Fruit fly (Drosophila melanogaster) whole organism, embryonic: Measurements from ENCODE around the gene Vm26Aa.

Source experiments
- Aef1 ChIP-seq: fragments of 200-800 bp; sonication (Bioruptor generic); IDR thresholded peaks from 3 replicates; pipeline ENCODE4 v1.3.6; 2022; ENCODE audit warnings: missing biosample characterization, missing genetic modification characterization
- Atf3 ChIP-seq: fragments of 200-800 bp; sonication (Bioruptor generic); optimal IDR thresholded peaks from 3 replicates; lab custom pipeline; 2016; ENCODE audit warnings: missing biosample characterization, missing genetic modification characterization
- Atf6 ChIP-seq: fragments of 200-800 bp; sonication (Bioruptor generic); IDR thresholded peaks from 2 replicates; pipeline ENCODE4 v1.3.6; 2022; ENCODE audit warnings: missing biosample characterization, missing genetic modification characterization
- B-H1 ChIP-seq: fragments of 200-800 bp; sonication (Bioruptor generic); IDR thresholded peaks from 3 replicates; pipeline ENCODE4 v1.3.6; 2022; ENCODE audit warnings: missing biosample characterization, missing genetic modification characterization
- BtbVII ChIP-seq: fragments of 200-800 bp; sonication (Bioruptor generic); optimal IDR thresholded peaks from 3 replicates; lab custom pipeline; 2017; ENCODE audit warnings: missing biosample characterization, mild to moderate bottlenecking, missing genetic modification characterization
- CG10431 ChIP-seq: fragments of 200-800 bp; sonication (Bioruptor generic); optimal IDR thresholded peaks from 3 replicates; lab custom pipeline; 2018; ENCODE audit warnings: missing biosample characterization, mild to moderate bottlenecking, missing genetic modification characterization
- CG11504 ChIP-seq: fragments of 200-800 bp; sonication (Bioruptor generic); optimal IDR thresholded peaks from 3 replicates; lab custom pipeline; 2019; ENCODE audit warnings: missing biosample characterization, mild to moderate bottlenecking, missing genetic modification characterization, moderate library complexity
- CG12659 ChIP-seq: fragments of 200-800 bp; sonication (Bioruptor generic); optimal IDR thresholded peaks from 3 replicates; lab custom pipeline; 2017; ENCODE audit warnings: mild to moderate bottlenecking, missing biosample characterization, missing genetic modification reagents, missing genetic modification characterization
- CG13624 ChIP-seq: fragments of 200-800 bp; sonication (Bioruptor generic); optimal IDR thresholded peaks from 2 replicates; lab custom pipeline; 2016; ENCODE audit warnings: missing biosample characterization, missing genetic modification characterization
- CG31441 ChIP-seq: fragments of 200-800 bp; sonication (Bioruptor generic); IDR thresholded peaks from 2 replicates; pipeline ENCODE4 v1.3.6; 2022; ENCODE audit warnings: missing biosample characterization, missing genetic modification characterization
- CG32532 ChIP-seq: fragments of 200-800 bp; sonication (Bioruptor generic); IDR thresholded peaks from 2 replicates; pipeline ENCODE4 v1.3.6; 2022; ENCODE audit warnings: missing biosample characterization, missing genetic modification characterization
- CG3281 ChIP-seq: fragments of 200-800 bp; sonication (Bioruptor generic); optimal IDR thresholded peaks from 3 replicates; lab custom pipeline; 2017; ENCODE audit warnings: missing biosample characterization, mild to moderate bottlenecking, missing genetic modification characterization
- CG33213 ChIP-seq: fragments of 200-800 bp; sonication (Bioruptor generic); optimal IDR thresholded peaks from 3 replicates; lab custom pipeline; 2016; ENCODE audit warnings: missing biosample characterization, missing genetic modification characterization
- CG42726 ChIP-seq: fragments of 200-800 bp; sonication (Bioruptor generic); IDR thresholded peaks from 2 replicates; pipeline ENCODE4 v1.3.6; 2022; ENCODE audit warnings: missing biosample characterization, missing genetic modification characterization; ENCODE audit not compliant: partially characterized antibody
- CG43689 ChIP-seq: fragments of 200-800 bp; sonication (Bioruptor generic); IDR thresholded peaks from 2 replicates; pipeline ENCODE4 v1.3.6; 2022; ENCODE audit warnings: missing biosample characterization, missing genetic modification characterization
- CG5180 ChIP-seq: fragments of 200-800 bp; sonication (Bioruptor generic); optimal IDR thresholded peaks from 3 replicates; lab custom pipeline; 2017; ENCODE audit warnings: missing biosample characterization, missing genetic modification characterization, mild to moderate bottlenecking, moderate library complexity, missing genetic modification reagents
- CG5953 ChIP-seq: fragments of 200-800 bp; sonication (Bioruptor generic); IDR thresholded peaks from 2 replicates; pipeline ENCODE4 v1.3.6; 2022; ENCODE audit warnings: missing biosample characterization, missing genetic modification characterization
- CG6654 ChIP-seq: fragments of 200-800 bp; sonication (Bioruptor generic); optimal IDR thresholded peaks from 2 replicates; lab custom pipeline; 2017; ENCODE audit warnings: missing biosample characterization, mild to moderate bottlenecking, missing genetic modification characterization
- CG7745 ChIP-seq: fragments of 200-800 bp; sonication (Bioruptor generic); optimal IDR thresholded peaks from 2 replicates; lab custom pipeline; 2018; ENCODE audit warnings: missing biosample characterization, mild to moderate bottlenecking, missing genetic modification characterization, moderate library complexity
- CG7928 ChIP-seq: fragments of 200-800 bp; sonication (Bioruptor generic); optimal IDR thresholded peaks from 2 replicates; lab custom pipeline; 2017; ENCODE audit warnings: missing biosample characterization, mild to moderate bottlenecking, missing genetic modification characterization
- CG8359 ChIP-seq: fragments of 200-800 bp; sonication (Bioruptor generic); optimal IDR thresholded peaks from 2 replicates; lab custom pipeline; 2017; ENCODE audit warnings: missing biosample characterization, mild to moderate bottlenecking, missing genetic modification characterization, borderline replicate concordance
- CTCF ChIP-seq: fragments of 200-800 bp; sonication (Bioruptor generic); optimal IDR thresholded peaks from 2 replicates; lab custom pipeline; 2017; ENCODE audit warnings: missing biosample characterization, mild to moderate bottlenecking, missing genetic modification characterization, moderate library complexity
- Dip3 ChIP-seq: fragments of 200-800 bp; sonication (Bioruptor generic); optimal IDR thresholded peaks from 3 replicates; lab custom pipeline; 2016; ENCODE audit warnings: missing biosample characterization, missing genetic modification characterization
- E2f2 ChIP-seq: fragments of 200-800 bp; sonication (Bioruptor generic); IDR thresholded peaks from 2 replicates; pipeline ENCODE4 v1.3.6; 2022; ENCODE audit warnings: missing biosample characterization, missing genetic modification characterization
- Elba2 ChIP-seq: fragments of 200-800 bp; sonication (Bioruptor generic); optimal IDR thresholded peaks from 3 replicates; lab custom pipeline; 2016; ENCODE audit warnings: missing biosample characterization, missing genetic modification characterization
- Fer2 ChIP-seq: fragments of 200-800 bp; sonication (Bioruptor generic); optimal IDR thresholded peaks from 2 replicates; lab custom pipeline; 2018; ENCODE audit warnings: missing biosample characterization, mild to moderate bottlenecking, missing genetic modification characterization, moderate library complexity
- GATAe ChIP-seq: fragments of 200-800 bp; sonication (Bioruptor generic); conservative IDR thresholded peaks from 2 replicates; pipeline ENCODE4 v1.3.6; 2022; ENCODE audit warnings: missing biosample characterization, missing genetic modification characterization
- HLH3B ChIP-seq: fragments of 200-800 bp; sonication (Bioruptor generic); IDR thresholded peaks from 2 replicates; pipeline ENCODE4 v1.3.6; 2022; ENCODE audit warnings: missing biosample characterization, missing genetic modification characterization
- HmgD ChIP-seq: fragments of 200-800 bp; sonication (Bioruptor generic); optimal IDR thresholded peaks from 3 replicates; lab custom pipeline; 2016; ENCODE audit warnings: missing biosample characterization, missing genetic modification characterization
- Hsf ChIP-seq: fragments of 200-800 bp; sonication (Bioruptor generic); optimal IDR thresholded peaks from 3 replicates; lab custom pipeline; 2016; ENCODE audit warnings: missing biosample characterization, missing genetic modification characterization
- Kr ChIP-seq: fragments of 200-800 bp; sonication (Bioruptor generic); optimal IDR thresholded peaks from 2 replicates; lab custom pipeline; 2017; ENCODE audit warnings: missing biosample characterization, mild to moderate bottlenecking, missing genetic modification characterization
- Med ChIP-seq: fragments of 200-800 bp; sonication (Bioruptor generic); peaks from one replicate; lab custom pipeline; 2016; ENCODE audit warnings: missing biosample characterization, missing genetic modification characterization, mild to moderate bottlenecking, inconsistent platforms, moderate library complexity
- Optix ChIP-seq: fragments of 200-800 bp; sonication (Bioruptor generic); IDR thresholded peaks from 3 replicates; pipeline ENCODE4 v1.3.6; 2022; ENCODE audit warnings: missing biosample characterization, missing genetic modification characterization
- az2 ChIP-seq: fragments of 200-800 bp; sonication (Bioruptor generic); optimal IDR thresholded peaks from 3 replicates; lab custom pipeline; 2016; ENCODE audit warnings: missing biosample characterization, missing genetic modification characterization
- cato ChIP-seq: fragments of 200-800 bp; sonication (Bioruptor generic); optimal IDR thresholded peaks from 2 replicates; lab custom pipeline; 2016; ENCODE audit warnings: missing biosample characterization, missing genetic modification characterization, borderline replicate concordance
- chn ChIP-seq: fragments of 200-800 bp; sonication (Bioruptor generic); optimal IDR thresholded peaks from 2 replicates; lab custom pipeline; 2016; ENCODE audit warnings: missing biosample characterization, missing genetic modification characterization
- da ChIP-seq: fragments of 200-800 bp; sonication (Bioruptor generic); optimal IDR thresholded peaks from 2 replicates; lab custom pipeline; 2016; ENCODE audit warnings: missing biosample characterization, missing genetic modification characterization
- emc ChIP-seq: fragments of 200-800 bp; sonication (Bioruptor generic); optimal IDR thresholded peaks from 2 replicates; lab custom pipeline; 2016; ENCODE audit warnings: missing biosample characterization, missing genetic modification characterization
- fd64A ChIP-seq: fragments of 200-800 bp; sonication (Bioruptor generic); optimal IDR thresholded peaks from 3 replicates; lab custom pipeline; 2018; ENCODE audit warnings: missing biosample characterization, mild to moderate bottlenecking, missing genetic modification characterization
- gcm ChIP-seq: fragments of 200-800 bp; sonication (Bioruptor generic); optimal IDR thresholded peaks from 2 replicates; lab custom pipeline; 2019; ENCODE audit warnings: missing biosample characterization, mild to moderate bottlenecking, missing genetic modification characterization, moderate library complexity
- gsb ChIP-seq: fragments of 200-800 bp; sonication (Bioruptor generic); IDR thresholded peaks from 2 replicates; pipeline ENCODE4 v1.3.6; 2022; ENCODE audit warnings: missing biosample characterization, missing genetic modification characterization
- ham ChIP-seq: fragments of 200-800 bp; sonication (Bioruptor generic); IDR thresholded peaks from 2 replicates; pipeline ENCODE4 v1.3.6; 2022; ENCODE audit warnings: missing biosample characterization, missing genetic modification characterization
- jing ChIP-seq: fragments of 200-800 bp; sonication (Bioruptor generic); optimal IDR thresholded peaks from 2 replicates; lab custom pipeline; 2018; ENCODE audit warnings: missing biosample characterization, mild to moderate bottlenecking, missing genetic modification characterization
- kni ChIP-seq: fragments of 200-800 bp; sonication (Bioruptor generic); optimal IDR thresholded peaks from 3 replicates; lab custom pipeline; 2017; ENCODE audit warnings: mild to moderate bottlenecking, missing biosample characterization, missing genetic modification reagents, missing genetic modification characterization
- org-1 ChIP-seq: fragments of 200-800 bp; sonication (Bioruptor generic); optimal IDR thresholded peaks from 2 replicates; lab custom pipeline; 2017; ENCODE audit warnings: missing biosample characterization, missing genetic modification characterization
- ranshi ChIP-seq: fragments of 200-800 bp; sonication (Bioruptor generic); IDR thresholded peaks from 2 replicates; pipeline ENCODE4 v1.3.6; 2022; ENCODE audit warnings: missing biosample characterization, missing genetic modification characterization
- seq ChIP-seq: fragments of 200-800 bp; sonication (Bioruptor generic); IDR thresholded peaks from 2 replicates; pipeline ENCODE4 v1.3.6; 2022; ENCODE audit warnings: missing biosample characterization, missing genetic modification characterization
- tup ChIP-seq: fragments of 200-800 bp; sonication (Bioruptor generic); optimal IDR thresholded peaks from 2 replicates; lab custom pipeline; 2016; ENCODE audit warnings: missing biosample characterization, mild to moderate bottlenecking, missing genetic modification characterization, moderate library complexity
- wdn ChIP-seq: fragments of 200-800 bp; sonication (Bioruptor generic); IDR thresholded peaks from 2 replicates; pipeline ENCODE4 v1.3.6; 2022; ENCODE audit warnings: missing biosample characterization, missing genetic modification characterization

Vm26Aa gene

dm6 chr2L:5943229-5944078 lies 16.7 kb downstream of the Vm26Aa start, which contains the start of the genes Sfp26Ad and Gpdh1 (continued):
- TF ChIP-seq CG7928 (GFP tag; lab: Kevin White, UChicago) (peak; percentile 99), CG7745 (tag; lab: Kevin White, UChicago) (peak; percentile 8), HmgD (peak; percentile 44), Atf3 (GFP tag; lab: Kevin White, UChicago) (peak; percentile 40), CG5953 (GFP tag; lab: Robert Waterston, UW) (peak; percentile 44; the same call in 1 of the 2 replicates), ham (GFP tag; lab: Robert Waterston, UW) (peak; percentile 10; the same call in 1 of the 2 replicates), Aef1 (GFP tag; lab: Robert Waterston, UW) (peak; percentile 63; the same call in 1 of the 3 replicates), seq (GFP tag; lab: Robert Waterston, UW) (peak; percentile 58; the same call in 1 of the 2 replicates), CG8359 (no peak), emc (peak; percentile 58), kni (peak; percentile 60), CG6654 (GFP tag; lab: Kevin White, UChicago) (no peak), CG12659 (GFP tag; lab: Kevin White, UChicago) (peak; percentile 84), Hsf (peak; percentile 77), Elba2 (GFP tag; lab: Kevin White, UChicago) (peak; percentile 72), Atf6 (GFP tag; lab: Robert Waterston, UW) (peak; percentile 70), wdn (GFP tag; lab: Robert Waterston, UW) (no peak), jing (peak; percentile 21), Dip3 (GFP tag; lab: Kevin White, UChicago) (peak; percentile 83), CG43689 (GFP tag; lab: Robert Waterston, UW) (no peak), cato (GFP tag; lab: Kevin White, UChicago) (peak; percentile 10), CG13624 (GFP tag; lab: Kevin White, UChicago) (peak; percentile 93), gcm (peak; percentile 71), CG10431 (GFP tag; lab: Kevin White, UChicago) (no peak), az2 (GFP tag; lab: Kevin White, UChicago) (peak; percentile 74), Fer2 (tag; lab: Kevin White, UChicago) (peak; percentile 43), tup (GFP tag; lab: Kevin White, UChicago) (peak; percentile 69), Kr (GFP tag; lab: Kevin White, UChicago) (no peak), ranshi (GFP tag; lab: Robert Waterston, UW) (peak; percentile 40; the same call in 1 of the 2 replicates), CG3281 (GFP tag; lab: Kevin White, UChicago) (peak; percentile 60), CTCF (GFP tag; lab: Kevin White, UChicago) (no peak), B-H1 (GFP tag; lab: Robert Waterston, UW) (no peak), da (GFP tag; lab: Kevin White, UChicago) (peak; percentile 10), gsb (GFP tag; lab: Robert Waterston, UW) (peak; percentile 50), chn (GFP tag; lab: Kevin White, UChicago) (peak; percentile 74), HLH3B (peak; percentile 71), fd64A (GFP tag; lab: Kevin White, UChicago) (peak; percentile 12), CG42726 (GFP tag; lab: Robert Waterston, UW) (0 out of 2 replicates have a peak, but pooled peaks have one; percentile 17), Med (GFP tag; lab: Kevin White, UChicago) (peak; percentile 97), E2f2 (GFP tag; lab: Robert Waterston, UW) (peak; percentile 100), GATAe (no peak), CG33213 (GFP tag; lab: Kevin White, UChicago) (peak; percentile 81), CG5180 (GFP tag; lab: Kevin White, UChicago) (peak; percentile 17), BtbVII (GFP tag; lab: Kevin White, UChicago) (peak; percentile 61), CG32532 (GFP tag; lab: Robert Waterston, UW) (peak; percentile 80), org-1 (no peak), CG31441 (peak; percentile 50), Optix (0 out of 3 replicates have a peak, but pooled peaks have one; percentile 40), CG11504 (peak; percentile 66)
